Fruit fly (Drosophila melanogaster) whole organism, embryonic: ENCODE data around the gene Sfp33A3.
A peak's percentile ranks its signal among the peaks of the same experiment; 100 is the strongest.

ENCODE experiments used
- ATbp ChIP-seq: fragments of 200-800 bp; sonication (Bioruptor generic); optimal IDR thresholded peaks from 2 replicates; lab custom pipeline; 2017; ENCODE audit warnings: missing biosample characterization, mild to moderate bottlenecking, missing genetic modification characterization, missing genetic modification reagents
- Bgb ChIP-seq: fragments of 200-800 bp; sonication (Bioruptor generic); IDR thresholded peaks from 2 replicates; pipeline ENCODE4 v1.3.6; 2022; ENCODE audit warnings: missing biosample characterization, missing genetic modification characterization; ENCODE audit not compliant: partially characterized antibody
- C15 ChIP-seq: fragments of 200-800 bp; sonication (Bioruptor generic); IDR thresholded peaks from 3 replicates; pipeline ENCODE4 v1.3.6; 2022; ENCODE audit warnings: missing biosample characterization, missing genetic modification characterization
- CG10654 ChIP-seq: fragments of 200-800 bp; sonication (Bioruptor generic); optimal IDR thresholded peaks from 2 replicates; lab custom pipeline; 2016; ENCODE audit warnings: missing biosample characterization, missing genetic modification characterization
- CG11723 ChIP-seq: fragments of 200-800 bp; sonication (Bioruptor generic); optimal IDR thresholded peaks from 2 replicates; lab custom pipeline; 2017; ENCODE audit warnings: missing biosample characterization, mild to moderate bottlenecking, missing genetic modification characterization
- CG12236 ChIP-seq: fragments of 200-800 bp; sonication (Bioruptor generic); optimal IDR thresholded peaks from 2 replicates; lab custom pipeline; 2016; ENCODE audit warnings: missing biosample characterization, missing genetic modification characterization
- CG1233 ChIP-seq: fragments of 200-800 bp; sonication (Bioruptor generic); optimal IDR thresholded peaks from 4 replicates; lab custom pipeline; 2018; ENCODE audit warnings: missing biosample characterization, mild to moderate bottlenecking, missing genetic modification characterization
- CG13287 ChIP-seq: fragments of 200-800 bp; sonication (Bioruptor generic); IDR thresholded peaks from 2 replicates; pipeline ENCODE4 v1.3.6; 2022; ENCODE audit warnings: missing biosample characterization, missing genetic modification characterization; ENCODE audit not compliant: partially characterized antibody
- CG15073 ChIP-seq: fragments of 200-800 bp; sonication (Bioruptor generic); optimal IDR thresholded peaks from 2 replicates; lab custom pipeline; 2016; ENCODE audit warnings: missing biosample characterization, missing genetic modification characterization
- CG15269 ChIP-seq: fragments of 200-800 bp; sonication (Bioruptor generic); optimal IDR thresholded peaks from 2 replicates; lab custom pipeline; 2018; ENCODE audit warnings: missing biosample characterization, mild to moderate bottlenecking, missing genetic modification characterization, moderate library complexity
- CG1529 ChIP-seq: fragments of 200-800 bp; sonication (Bioruptor generic); optimal IDR thresholded peaks from 3 replicates; lab custom pipeline; 2018; ENCODE audit warnings: missing biosample characterization, missing genetic modification characterization
- CG17328 ChIP-seq: fragments of 200-800 bp; sonication (Bioruptor generic); IDR thresholded peaks from 2 replicates; pipeline ENCODE4 v1.3.6; 2022; ENCODE audit warnings: missing biosample characterization, missing genetic modification characterization
- CG17802 ChIP-seq: fragments of 200-800 bp; sonication (Bioruptor generic); optimal IDR thresholded peaks from 2 replicates; lab custom pipeline; 2018; ENCODE audit warnings: missing biosample characterization, mild to moderate bottlenecking, missing genetic modification characterization, moderate library complexity
- CG18476 ChIP-seq: fragments of 200-800 bp; sonication (Bioruptor generic); optimal IDR thresholded peaks from 2 replicates; lab custom pipeline; 2016; ENCODE audit warnings: missing biosample characterization, mild to moderate bottlenecking, missing genetic modification characterization
- CG2202 ChIP-seq: fragments of 200-800 bp; sonication (Bioruptor generic); optimal IDR thresholded peaks from 2 replicates; lab custom pipeline; 2018; ENCODE audit warnings: missing biosample characterization, mild to moderate bottlenecking, missing genetic modification characterization
- CG2712 ChIP-seq: fragments of 200-800 bp; optimal IDR thresholded peaks from 3 replicates; lab custom pipeline; 2019; ENCODE audit warnings: missing biosample characterization, mild to moderate bottlenecking, missing genetic modification characterization, moderate library complexity
- CG32767 ChIP-seq: fragments of 200-800 bp; sonication (Bioruptor generic); IDR thresholded peaks from 2 replicates; pipeline ENCODE4 v1.3.6; 2022; ENCODE audit warnings: missing biosample characterization, missing genetic modification characterization
- CG33557 ChIP-seq: fragments of 200-800 bp; sonication (Bioruptor generic); optimal IDR thresholded peaks from 2 replicates; lab custom pipeline; 2019; ENCODE audit warnings: missing biosample characterization, mild to moderate bottlenecking, missing genetic modification characterization, moderate library complexity
- CG42726 ChIP-seq: fragments of 200-800 bp; sonication (Bioruptor generic); IDR thresholded peaks from 2 replicates; pipeline ENCODE4 v1.3.6; 2022; ENCODE audit warnings: missing biosample characterization, missing genetic modification characterization; ENCODE audit not compliant: partially characterized antibody
- CG7928 ChIP-seq: fragments of 200-800 bp; sonication (Bioruptor generic); optimal IDR thresholded peaks from 2 replicates; lab custom pipeline; 2017; ENCODE audit warnings: missing biosample characterization, mild to moderate bottlenecking, missing genetic modification characterization
- Camta ChIP-seq: fragments of 200-800 bp; sonication (Bioruptor generic); optimal IDR thresholded peaks from 2 replicates; lab custom pipeline; 2016; ENCODE audit warnings: missing biosample characterization, missing genetic modification characterization
- Dek ChIP-seq: fragments of 200-800 bp; sonication (Bioruptor generic); optimal IDR thresholded peaks from 3 replicates; lab custom pipeline; 2019; ENCODE audit warnings: missing biosample characterization, mild to moderate bottlenecking, missing genetic modification characterization, moderate library complexity
- Doc3 ChIP-seq: fragments of 200-800 bp; sonication (Bioruptor generic); IDR thresholded peaks from 3 replicates; pipeline ENCODE4 v1.3.6; 2022; ENCODE audit warnings: missing biosample characterization, missing genetic modification characterization; ENCODE audit not compliant: partially characterized antibody
- E2f2 ChIP-seq: fragments of 200-800 bp; sonication (Bioruptor generic); IDR thresholded peaks from 2 replicates; pipeline ENCODE4 v1.3.6; 2022; ENCODE audit warnings: missing biosample characterization, missing genetic modification characterization
- ERR ChIP-seq: fragments of 200-800 bp; sonication (Bioruptor generic); optimal IDR thresholded peaks from 2 replicates; lab custom pipeline; 2016; ENCODE audit warnings: missing biosample characterization, missing genetic modification characterization
- Hr78 ChIP-seq, 2 experiments: fragments of 200-800 bp in 1 of 2; fragments of >200 bp in 1 of 2; sonication (Bioruptor generic) in 1 of 2; optimal IDR thresholded peaks; 2 replicates each; lab custom pipeline; 2017 to 2019; ENCODE audit warnings: missing biosample characterization in 2 of 2, missing genetic modification characterization in 2 of 2, mild to moderate bottlenecking in 1 of 2, moderate library complexity in 1 of 2
- Meics ChIP-seq: fragments of 200-800 bp; sonication (Bioruptor generic); optimal IDR thresholded peaks from 2 replicates; lab custom pipeline; 2017; ENCODE audit warnings: missing biosample characterization, mild to moderate bottlenecking, missing genetic modification characterization
- Mrtf ChIP-seq: fragments of 200-800 bp; sonication (Bioruptor generic); IDR thresholded peaks from 3 replicates; pipeline ENCODE4 v1.3.6; 2022; ENCODE audit warnings: missing biosample characterization, missing genetic modification characterization
- Opbp ChIP-seq: fragments of 200-800 bp; sonication (Bioruptor generic); IDR thresholded peaks from 3 replicates; pipeline ENCODE4 v1.3.6; 2022; ENCODE audit warnings: missing biosample characterization, missing genetic modification characterization; ENCODE audit not compliant: partially characterized antibody
- Side ChIP-seq: fragments of 200-800 bp; sonication (Bioruptor generic); optimal IDR thresholded peaks from 2 replicates; lab custom pipeline; 2016; ENCODE audit warnings: missing biosample characterization, missing genetic modification characterization
- Stat92E ChIP-seq, 3 experiments: fragments of >200 bp in 2 of 3; fragments of 200-800 bp in 1 of 3; sonication (Bioruptor generic) in 1 of 3; optimal IDR thresholded peaks; 2 replicates each; lab custom pipeline; 2017 to 2019; ENCODE audit warnings: missing biosample characterization in 3 of 3, missing genetic modification characterization in 3 of 3, mild to moderate bottlenecking in 1 of 3, moderate library complexity in 1 of 3
- YL-1 ChIP-seq: fragments of 200-800 bp; sonication (Bioruptor generic); optimal IDR thresholded peaks from 3 replicates; lab custom pipeline; 2017; ENCODE audit warnings: missing biosample characterization, mild to moderate bottlenecking, missing genetic modification characterization
- amos ChIP-seq: fragments of 200-800 bp; sonication (Bioruptor generic); IDR thresholded peaks from 2 replicates; pipeline ENCODE4 v1.3.6; 2022; ENCODE audit warnings: missing biosample characterization, missing genetic modification characterization; ENCODE audit not compliant: partially characterized antibody
- aop ChIP-seq: fragments of 200-800 bp; sonication (Bioruptor generic); IDR thresholded peaks from 2 replicates; pipeline ENCODE4 v1.3.6; 2022; ENCODE audit warnings: missing biosample characterization, missing genetic modification characterization
- ase ChIP-seq: fragments of 200-800 bp; sonication (Bioruptor generic); IDR thresholded peaks from 3 replicates; pipeline ENCODE4 v1.3.6; 2022; ENCODE audit warnings: missing biosample characterization, missing genetic modification characterization
- bowl ChIP-seq: fragments of 200-800 bp; sonication (Bioruptor generic); IDR thresholded peaks from 2 replicates; pipeline ENCODE4 v1.3.6; 2022; ENCODE audit warnings: missing biosample characterization, missing genetic modification characterization
- chn ChIP-seq: fragments of 200-800 bp; sonication (Bioruptor generic); optimal IDR thresholded peaks from 2 replicates; lab custom pipeline; 2016; ENCODE audit warnings: missing biosample characterization, missing genetic modification characterization
- crol ChIP-seq: fragments of 200-800 bp; sonication (Bioruptor generic); IDR thresholded peaks from 2 replicates; pipeline ENCODE4 v1.3.6; 2022; ENCODE audit warnings: missing biosample characterization, missing genetic modification characterization
- esg ChIP-seq: fragments of 200-800 bp; sonication (Bioruptor generic); conservative IDR thresholded peaks from 2 replicates; pipeline ENCODE4 v1.3.6; 2022; ENCODE audit warnings: missing biosample characterization, missing genetic modification characterization
- exex ChIP-seq: fragments of 200-800 bp; sonication (Bioruptor generic); optimal IDR thresholded peaks from 4 replicates; lab custom pipeline; 2018; ENCODE audit warnings: missing biosample characterization, mild to moderate bottlenecking, missing genetic modification characterization, moderate library complexity
- ftz-f1 ChIP-seq: fragments of 200-800 bp; sonication (Bioruptor generic); optimal IDR thresholded peaks from 2 replicates; lab custom pipeline; 2016; ENCODE audit warnings: missing biosample characterization, missing genetic modification characterization
- gem ChIP-seq: fragments of 200-800 bp; sonication (Bioruptor generic); optimal IDR thresholded peaks from 2 replicates; lab custom pipeline; 2019; ENCODE audit warnings: missing biosample characterization, mild to moderate bottlenecking, missing genetic modification characterization, moderate library complexity
- kah ChIP-seq: fragments of 200-800 bp; sonication (Bioruptor generic); optimal IDR thresholded peaks from 2 replicates; lab custom pipeline; 2018; ENCODE audit warnings: missing biosample characterization, mild to moderate bottlenecking, missing genetic modification characterization
- klu ChIP-seq: fragments of 200-800 bp; sonication (Bioruptor generic); IDR thresholded peaks from 2 replicates; pipeline ENCODE4 v1.3.6; 2022; ENCODE audit warnings: missing biosample characterization, missing genetic modification characterization
- lab ChIP-seq: fragments of 200-800 bp; sonication (Bioruptor generic); optimal IDR thresholded peaks from 3 replicates; lab custom pipeline; 2017; ENCODE audit warnings: missing biosample characterization, missing genetic modification characterization, mild to moderate bottlenecking, moderate library complexity, missing genetic modification reagents
- pros ChIP-seq: fragments of 200-800 bp; sonication (Bioruptor generic); optimal IDR thresholded peaks from 3 replicates; lab custom pipeline; 2019; ENCODE audit warnings: missing biosample characterization, mild to moderate bottlenecking, missing genetic modification characterization, moderate library complexity
- slp2 ChIP-seq: fragments of 200-800 bp; sonication (Bioruptor generic); optimal IDR thresholded peaks from 2 replicates; lab custom pipeline; 2016; ENCODE audit warnings: missing biosample characterization, missing genetic modification characterization
- vfl ChIP-seq: fragments of 200-800 bp; sonication (Bioruptor generic); optimal IDR thresholded peaks from 2 replicates; lab custom pipeline; 2016; ENCODE audit warnings: missing biosample characterization, missing genetic modification characterization
- zen ChIP-seq: fragments of 200-800 bp; sonication (Bioruptor generic); optimal IDR thresholded peaks from 3 replicates; lab custom pipeline; 2018; ENCODE audit warnings: missing biosample characterization, mild to moderate bottlenecking, missing genetic modification characterization, moderate library complexity

Gene Sfp33A3

dm6 chr2L:11816376-11816775 is 23.3 kb upstream of the Sfp33A3 start (continued):
- peak; percentile 77 for TF ChIP-seq ERR (GFP tag; lab: Kevin White, UChicago)
- peak; percentile 65 for TF ChIP-seq Dek (tag; lab: Kevin White, UChicago)
- peak; percentile 68 for TF ChIP-seq CG7928
- peak; percentile 96 for TF ChIP-seq CG33557 (GFP tag; lab: Kevin White, UChicago)
- peak; percentile 74 for TF ChIP-seq CG15073 (GFP tag; lab: Kevin White, UChicago)
- TF ChIP-seq crol (GFP tag; lab: Robert Waterston, UW): peak; percentile 90
- TF ChIP-seq CG1233 (GFP tag; lab: Kevin White, UChicago): peak; percentile 97
- peak; percentile 83 for TF ChIP-seq slp2 (GFP tag; lab: Kevin White, UChicago)
- TF ChIP-seq E2f2 (GFP tag; lab: Robert Waterston, UW): peak; percentile 62
- TF ChIP-seq kah: peak; percentile 93
- TF ChIP-seq YL-1 (GFP tag; lab: Kevin White, UChicago): peak; percentile 98
- no peak; the same call in 1 of the 2 replicates for TF ChIP-seq CG13287 (GFP tag; lab: Robert Waterston, UW)
- peak in 1 of 2 experiments; percentile 49 for TF ChIP-seq Hr78 (GFP tag; optimal IDR thresholded peaks at IDR 0.05; lab: Kevin White, UChicago)
- peak; percentile 74; the same call in 1 of the 2 replicates for TF ChIP-seq aop
- TF ChIP-seq lab: peak; percentile 98
- TF ChIP-seq klu (GFP tag; lab: Robert Waterston, UW): peak; percentile 42; the same call in 1 of the 2 replicates
- peak; percentile 94 for TF ChIP-seq zen (tag; lab: Kevin White, UChicago)
- peak; percentile 96 for TF ChIP-seq CG10654 (GFP tag; lab: Kevin White, UChicago)
- TF ChIP-seq Side: peak; percentile 93
- peak; percentile 92 for TF ChIP-seq ase (GFP tag; lab: Robert Waterston, UW)
- TF ChIP-seq Bgb: no peak; the same call in 1 of the 2 replicates
- peak; percentile 97 for TF ChIP-seq CG2202 (tag; lab: Kevin White, UChicago)
- peak; percentile 96 for TF ChIP-seq Meics
- peak; percentile 77 for TF ChIP-seq gem (tag; lab: Kevin White, UChicago)
- peak; percentile 30 for TF ChIP-seq exex (tag; lab: Kevin White, UChicago)
- TF ChIP-seq CG2712 (tag; lab: Kevin White, UChicago): peak; percentile 92
- TF ChIP-seq CG15269 (tag; lab: Kevin White, UChicago): peak; percentile 82
- TF ChIP-seq CG12236 (GFP tag; lab: Kevin White, UChicago): peak; percentile 96
- peak; percentile 98 for TF ChIP-seq ATbp
- no peak for TF ChIP-seq Doc3
- peak; percentile 80 for TF ChIP-seq ftz-f1 (GFP tag; lab: Kevin White, UChicago)
- TF ChIP-seq CG42726 (GFP tag; lab: Robert Waterston, UW): peak; percentile 50; the same call in 1 of the 2 replicates
- TF ChIP-seq C15 (GFP tag; lab: Robert Waterston, UW): peak; percentile 73; the same call in 2 of the 3 replicates
- no peak for TF ChIP-seq amos (GFP tag; lab: Robert Waterston, UW)
- TF ChIP-seq esg: peak; percentile 42
- peak; percentile 97 for TF ChIP-seq Camta (GFP tag; lab: Kevin White, UChicago)
- TF ChIP-seq CG11723 (GFP tag; lab: Kevin White, UChicago): peak; percentile 97
- peak; percentile 23 for TF ChIP-seq pros (GFP tag; lab: Kevin White, UChicago)
- peak; percentile 96 for TF ChIP-seq CG1529 (GFP tag; lab: Kevin White, UChicago)
- peak; percentile 93 for TF ChIP-seq chn (GFP tag; lab: Kevin White, UChicago)
- peak; percentile 87; the same call in 2 of the 3 replicates for TF ChIP-seq Mrtf
- peak; percentile 91 for TF ChIP-seq CG17802 (tag; lab: Kevin White, UChicago)
- no peak for TF ChIP-seq Stat92E (GFP tag; optimal IDR thresholded peaks at IDR 0.05; lab: Kevin White, UChicago)
- peak; percentile 68; the same call in 1 of the 2 replicates for TF ChIP-seq bowl
- TF ChIP-seq CG32767 (GFP tag; lab: Robert Waterston, UW): peak; percentile 47; the same call in 1 of the 2 replicates
- peak; percentile 61 for TF ChIP-seq vfl
- peak; percentile 66; the same call in 2 of the 3 replicates for TF ChIP-seq Opbp
- TF ChIP-seq CG18476 (GFP tag; lab: Kevin White, UChicago): peak; percentile 84
- peak; percentile 97 for TF ChIP-seq CG17328 (GFP tag; lab: Robert Waterston, UW)
